Fruit fly (Drosophila melanogaster): ENCODE measurements around the gene Clp.

Clp gene

dm6 chr2L:866950-867744 lies 47.4 kb downstream of the Clp start (continued):
- TF ChIP-seq nerfin-1 (tag; optimal IDR thresholded peaks at IDR 0.05) (peak; percentile 88), abd-A (tag; optimal IDR thresholded peaks at IDR 0.05) (peak; percentile 57), Bteb2 (GFP tag; optimal IDR thresholded peaks at IDR 0.05) (peak; percentile 88), bcd (GFP tag; optimal IDR thresholded peaks at IDR 0.05) (peak; percentile 92), YL-1 (GFP tag; optimal IDR thresholded peaks at IDR 0.05) (peak; percentile 70), Dip2 (GFP tag; IDR thresholded peaks at IDR 0.05) (peak; percentile 47; the same call in 1 of the 2 replicates), Gug (GFP tag; IDR thresholded peaks at IDR 0.05) (peak; percentile 91), odd (GFP tag; optimal IDR thresholded peaks at IDR 0.05) (peak; percentile 78), crp (GFP tag; optimal IDR thresholded peaks at IDR 0.05) (peak in 1 of 2 experiments; percentile 43), CG5180 (GFP tag; optimal IDR thresholded peaks at IDR 0.05) (peak; percentile 82), CG11085 (GFP tag; IDR thresholded peaks at IDR 0.05) (peak; percentile 89), CTCF (GFP tag; optimal IDR thresholded peaks at IDR 0.05) (peak; percentile 29), CG33213 (GFP tag; optimal IDR thresholded peaks at IDR 0.05) (peak; percentile 83), Neu2 (GFP tag; optimal IDR thresholded peaks at IDR 0.05; ENCODE audit: borderline replicate concordance) (peak; percentile 14), pzg (GFP tag; optimal IDR thresholded peaks at IDR 0.05) (peak; percentile 14), Xrp1 (GFP tag; IDR thresholded peaks at IDR 0.05) (peak; percentile 95), ATbp (GFP tag; optimal IDR thresholded peaks at IDR 0.05) (peak; percentile 90), sqz (GFP tag; optimal IDR thresholded peaks at IDR 0.05) (peak; percentile 80), MBD-R2 (GFP tag; IDR thresholded peaks at IDR 0.05) (peak; percentile 92), CkIIα-i1 (GFP tag; IDR thresholded peaks at IDR 0.05) (peak; percentile 31; the same call in 1 of the 2 replicates), CG16815 (GFP tag; optimal IDR thresholded peaks at IDR 0.05) (peak; percentile 86), CrebB (tag; optimal IDR thresholded peaks at IDR 0.05) (peak; percentile 89), ftz-f1 (GFP tag; optimal IDR thresholded peaks at IDR 0.05) (no peak), Lhr (GFP tag; optimal IDR thresholded peaks at IDR 0.05) (peak; percentile 63), CG6254 (GFP tag; optimal IDR thresholded peaks at IDR 0.05) (peak; percentile 37), pita (GFP tag; optimal IDR thresholded peaks at IDR 0.05) (no peak), vvl (GFP tag; IDR thresholded peaks at IDR 0.05) (peak; percentile 98), HmgD (GFP tag; optimal IDR thresholded peaks at IDR 0.05) (no peak), psq (GFP tag; optimal IDR thresholded peaks at IDR 0.05) (peak; percentile 61), CG9609 (GFP tag; optimal IDR thresholded peaks at IDR 0.05) (peak; percentile 78), ash1 (GFP tag; optimal IDR thresholded peaks at IDR 0.05) (peak; percentile 6), NFAT (GFP tag; IDR thresholded peaks at IDR 0.05) (peak; percentile 97), Atf3 (GFP tag; optimal IDR thresholded peaks at IDR 0.05) (peak; percentile 72), sr (GFP tag; IDR thresholded peaks at IDR 0.05) (peak; percentile 78; the same call in 2 of the 3 replicates), CG12659 (GFP tag; optimal IDR thresholded peaks at IDR 0.05) (peak; percentile 94), Rfx (GFP tag; IDR thresholded peaks at IDR 0.05) (peak; percentile 98), CG3726 (GFP tag; IDR thresholded peaks at IDR 0.05) (peak; percentile 88), CG11093 (GFP tag; IDR thresholded peaks at IDR 0.05) (peak; percentile 94), Nf-YB (GFP tag; optimal IDR thresholded peaks at IDR 0.05) (peak; percentile 73), Side (GFP tag; optimal IDR thresholded peaks at IDR 0.05) (peak; percentile 92), yki (optimal IDR thresholded peaks at IDR 0.05) (no peak), CHES-1-like (GFP tag; optimal IDR thresholded peaks at IDR 0.05) (peak; percentile 84), sug (tag; optimal IDR thresholded peaks at IDR 0.05) (peak; percentile 89), Pdp1 (GFP tag; optimal IDR thresholded peaks at IDR 0.05) (peak; percentile 91 to 94), Sry-δ (GFP tag; optimal IDR thresholded peaks at IDR 0.05) (peak; percentile 37), CG2875 (GFP tag; optimal IDR thresholded peaks at IDR 0.05) (peak; percentile 77), D19A (tag; optimal IDR thresholded peaks at IDR 0.05) (peak; percentile 80), CG3407 (GFP tag; optimal IDR thresholded peaks at IDR 0.05) (peak; percentile 81), Rx (GFP tag; IDR thresholded peaks at IDR 0.05) (peak; percentile 90), CG6765 (GFP tag; optimal IDR thresholded peaks at IDR 0.05) (peak; percentile 81)
